Worm (Caenorhabditis elegans) whole organism, late embryonic: ENCODE data around the gene F59F5.7.

Experiments
- K09A11.1 ChIP-seq: sonication (generic microtip); optimal IDR thresholded peaks from 2 replicates; lab custom pipeline; 2017; ENCODE audit warnings: antibody characterized with exemption, mild to moderate bottlenecking, missing genetic modification characterization, missing compliant biosample characterization; ENCODE audit not compliant: insufficient read depth
- Y22D7AL.16 ChIP-seq: sonication (generic microtip); optimal IDR thresholded peaks from 2 replicates; lab custom pipeline; 2016; ENCODE audit warnings: missing genetic modification characterization, missing compliant biosample characterization
- ahr-1 ChIP-seq: sonication (generic microtip); optimal IDR thresholded peaks from 2 replicates; lab custom pipeline; 2016; ENCODE audit warnings: missing genetic modification characterization, missing compliant biosample characterization
- ceh-14 ChIP-seq: sonication (generic microtip); optimal IDR thresholded peaks from 2 replicates; lab custom pipeline; 2016; ENCODE audit warnings: missing genotype, missing genetic modification characterization, missing compliant biosample characterization
- ceh-22 ChIP-seq: sonication (generic microtip); optimal IDR thresholded peaks from 2 replicates; lab custom pipeline; 2017; ENCODE audit warnings: missing biosample characterization, missing genetic modification characterization
- ceh-24 ChIP-seq: sonication (generic microtip); optimal IDR thresholded peaks from 2 replicates; lab custom pipeline; 2016; ENCODE audit warnings: mild to moderate bottlenecking, missing genetic modification characterization, missing compliant biosample characterization
- ceh-30 ChIP-seq: fragments of 150-350 bp; optimal IDR thresholded peaks from 2 replicates; lab custom pipeline; 2014; ENCODE audit warnings: missing biosample characterization, missing genetic modification characterization
- ceh-31 ChIP-seq: sonication (generic microtip); optimal IDR thresholded peaks from 2 replicates; lab custom pipeline; 2016; ENCODE audit warnings: missing genetic modification characterization, missing compliant biosample characterization
- ceh-34 ChIP-seq: sonication (generic microtip); optimal IDR thresholded peaks from 2 replicates; lab custom pipeline; 2016; ENCODE audit warnings: mild to moderate bottlenecking, missing genetic modification characterization, missing compliant biosample characterization
- ceh-45 ChIP-seq: fragments of 200-800 bp; sonication (Bioruptor generic); IDR thresholded peaks from 2 replicates; pipeline ENCODE4 v1.3.6; 2022; ENCODE audit warnings: missing genetic modification reagents, missing genetic modification characterization, missing compliant biosample characterization
- ceh-6 ChIP-seq: fragments of 200-800 bp; sonication (Bioruptor generic); optimal IDR thresholded peaks from 2 replicates; lab custom pipeline; 2018; ENCODE audit warnings: mild to moderate bottlenecking, missing genetic modification characterization, missing compliant biosample characterization
- ceh-9 ChIP-seq: sonication (generic microtip); optimal IDR thresholded peaks from 2 replicates; lab custom pipeline; 2016; ENCODE audit warnings: mild to moderate bottlenecking, missing genetic modification characterization, inconsistent platforms, missing compliant biosample characterization
- che-1 ChIP-seq: sonication (generic microtip); optimal IDR thresholded peaks from 2 replicates; lab custom pipeline; 2016; ENCODE audit warnings: mild to moderate bottlenecking, missing genetic modification characterization, missing compliant biosample characterization
- dmd-4 ChIP-seq: sonication (generic microtip); optimal IDR thresholded peaks from 2 replicates; lab custom pipeline; 2016; ENCODE audit warnings: borderline replicate concordance, missing genetic modification characterization, missing compliant biosample characterization
- elt-2 ChIP-seq: sonication (generic microtip); optimal IDR thresholded peaks from 2 replicates; lab custom pipeline; 2016; ENCODE audit warnings: missing genetic modification reagents, missing genetic modification characterization, missing compliant biosample characterization
- ets-4 ChIP-seq: sonication (generic microtip); optimal IDR thresholded peaks from 2 replicates; lab custom pipeline; 2016; ENCODE audit warnings: missing genetic modification characterization, missing compliant biosample characterization
- fax-1 ChIP-seq: sonication (generic microtip); optimal IDR thresholded peaks from 2 replicates; lab custom pipeline; 2016; ENCODE audit warnings: missing genotype, missing genetic modification characterization, missing compliant biosample characterization
- fkh-6 ChIP-seq: sonication (generic microtip); optimal IDR thresholded peaks from 2 replicates; lab custom pipeline; 2016; ENCODE audit warnings: missing genetic modification characterization, missing compliant biosample characterization
- hlh-13 ChIP-seq: fragments of 200-800 bp; sonication (Bioruptor generic); optimal IDR thresholded peaks from 2 replicates; lab custom pipeline; 2018; ENCODE audit warnings: mild to moderate bottlenecking, missing genetic modification characterization, missing compliant biosample characterization
- hlh-15 ChIP-seq: sonication (generic microtip); optimal IDR thresholded peaks from 2 replicates; lab custom pipeline; 2016; ENCODE audit warnings: missing genetic modification characterization, missing compliant biosample characterization
- hlh-30 ChIP-seq: sonication (generic microtip); optimal IDR thresholded peaks from 2 replicates; lab custom pipeline; 2017; ENCODE audit warnings: antibody characterized with exemption, missing genetic modification characterization, missing compliant biosample characterization; ENCODE audit not compliant: insufficient read depth
- hlh-6 ChIP-seq: sonication (generic microtip); optimal IDR thresholded peaks from 2 replicates; lab custom pipeline; 2016; ENCODE audit warnings: missing genotype, missing genetic modification characterization, missing compliant biosample characterization
- hlh-8 ChIP-seq: sonication (generic microtip); optimal IDR thresholded peaks from 2 replicates; lab custom pipeline; 2016; ENCODE audit warnings: missing genotype, missing genetic modification characterization, missing compliant biosample characterization
- lim-6 ChIP-seq: sonication (generic microtip); optimal IDR thresholded peaks from 2 replicates; lab custom pipeline; 2016; ENCODE audit warnings: missing genetic modification characterization, missing compliant biosample characterization
- lin-11 ChIP-seq: fragments of 200-800 bp; sonication (Bioruptor generic); optimal IDR thresholded peaks from 2 replicates; lab custom pipeline; 2018; ENCODE audit warnings: mild to moderate bottlenecking, missing genetic modification characterization, missing compliant biosample characterization
- madf-2 ChIP-seq: sonication (generic microtip); optimal IDR thresholded peaks from 2 replicates; lab custom pipeline; 2017; ENCODE audit warnings: missing genetic modification characterization, missing compliant biosample characterization
- nhr-232 ChIP-seq: sonication (generic microtip); optimal IDR thresholded peaks from 2 replicates; lab custom pipeline; 2016; ENCODE audit warnings: missing genetic modification characterization, missing compliant biosample characterization
- odd-2 ChIP-seq: sonication (generic microtip); optimal IDR thresholded peaks from 2 replicates; lab custom pipeline; 2017; ENCODE audit warnings: antibody characterized with exemption, mild to moderate bottlenecking, missing genetic modification characterization, missing compliant biosample characterization
- pha-4 ChIP-seq: fragments of 150-350 bp; optimal IDR thresholded peaks from 2 replicates; lab custom pipeline; 2018; ENCODE audit warnings: missing biosample characterization, missing genetic modification reagents, missing genetic modification characterization
- pros-1 ChIP-seq: fragments of 150-350 bp; optimal IDR thresholded peaks from 2 replicates; lab custom pipeline; 2014; ENCODE audit warnings: missing biosample characterization, missing genetic modification reagents, missing genetic modification characterization
- rnt-1 ChIP-seq: sonication (generic microtip); optimal IDR thresholded peaks from 2 replicates; lab custom pipeline; 2016; ENCODE audit warnings: missing genetic modification characterization, missing compliant biosample characterization
- sox-4 ChIP-seq: sonication (generic microtip); optimal IDR thresholded peaks from 2 replicates; lab custom pipeline; 2017; ENCODE audit warnings: mild to moderate bottlenecking, missing genetic modification characterization, inconsistent platforms, missing compliant biosample characterization
- syd-9 ChIP-seq: sonication (generic microtip); optimal IDR thresholded peaks from 2 replicates; lab custom pipeline; 2016; ENCODE audit warnings: mild to moderate bottlenecking, missing genetic modification characterization, moderate library complexity, missing compliant biosample characterization
- unc-3 ChIP-seq, 2 experiments: fragments of 200-800 bp in 1 of 2; sonication (Bioruptor generic) in 1 of 2; sonication (generic microtip) in 1 of 2; conservative IDR thresholded peaks in 1 of 2; optimal IDR thresholded peaks in 1 of 2; 2 replicates each; pipeline versions ENCODE4 v1.3.6 to Lab custom; 2016 to 2022; ENCODE audit warnings: missing compliant biosample characterization in 2 of 2, missing genetic modification characterization in 2 of 2, missing genetic modification reagents in 1 of 2
- unc-55 ChIP-seq: sonication (generic microtip); optimal IDR thresholded peaks from 2 replicates; lab custom pipeline; 2017; ENCODE audit warnings: missing biosample characterization, missing genetic modification reagents, missing genetic modification characterization
- unc-86 ChIP-seq: sonication (generic microtip); optimal IDR thresholded peaks from 2 replicates; lab custom pipeline; 2016; ENCODE audit warnings: missing genetic modification characterization, missing compliant biosample characterization

Gene F59F5.7

ce11 chrX:10533447-10533846 lies 25.9 kb upstream of the F59F5.7 start, which contains the start of gene glo-3:
Gene glo-3, plus strand, starts transcription at chrX:10533699.
- no peak for TF ChIP-seq ceh-34 (tag; lab: Kevin White, UChicago)
- no peak for TF ChIP-seq hlh-15 (tag; lab: Kevin White, UChicago)
- TF ChIP-seq ceh-31 (tag; lab: Kevin White, UChicago): no peak
- TF ChIP-seq ceh-30 (tag; lab: Kevin White, UChicago): no peak
- no peak for TF ChIP-seq pha-4
- no peak for TF ChIP-seq ceh-9 (tag; lab: Kevin White, UChicago)
- no peak for TF ChIP-seq odd-2

ce11 chrX:10534625-10535244 lies 24.6 kb upstream of the F59F5.7 start:
- TF ChIP-seq ceh-30 (tag; lab: Kevin White, UChicago) (no peak), syd-9 (tag; lab: Kevin White, UChicago) (no peak), ceh-6 (GFP tag; lab: Kevin White, UChicago) (no peak), elt-2 (tag; lab: Kevin White, UChicago) (no peak), ceh-45 (GFP tag; lab: Robert Waterston, UW) (no peak), hlh-13 (GFP tag; lab: Kevin White, UChicago) (no peak), fax-1 (tag; lab: Kevin White, UChicago) (no peak), hlh-6 (tag; lab: Kevin White, UChicago) (no peak), unc-3 (GFP tag; conservative IDR thresholded peaks at IDR 0.05; lab: Robert Waterston, UW) (no peak), unc-3 (tag; optimal IDR thresholded peaks at IDR 0.05; lab: Kevin White, UChicago) (no peak), ceh-24 (no peak), rnt-1 (no peak)

ce11 chrX:10541789-10542188 lies 17.5 kb upstream of the F59F5.7 start:
- no peak for TF ChIP-seq syd-9 (tag; lab: Kevin White, UChicago)
- no peak for TF ChIP-seq ahr-1 (tag; lab: Kevin White, UChicago)
- no peak for TF ChIP-seq che-1 (tag; lab: Kevin White, UChicago)
- no peak for TF ChIP-seq ceh-22 (tag; lab: Kevin White, UChicago)
- no peak for TF ChIP-seq K09A11.1
- TF ChIP-seq lin-11 (tag; lab: Kevin White, UChicago): no peak
- no peak for TF ChIP-seq nhr-232
- TF ChIP-seq dmd-4 (tag; lab: Kevin White, UChicago): no peak
- TF ChIP-seq hlh-6 (tag; lab: Kevin White, UChicago): no peak
- TF ChIP-seq fkh-6 (tag; lab: Kevin White, UChicago): no peak
- no peak for TF ChIP-seq rnt-1
- no peak for TF ChIP-seq hlh-15 (tag; lab: Kevin White, UChicago)

ce11 chrX:10542313-10543048 lies 16.8 kb upstream of the F59F5.7 start, which contains the start of the genes F59F5.3 and F59F5.4:
Gene F59F5.3, minus strand, starts transcription at chrX:10542413.
Gene F59F5.4, plus strand, starts transcription at chrX:10542998.
- TF ChIP-seq unc-86 (tag; lab: Kevin White, UChicago): no peak
- no peak for TF ChIP-seq ets-4 (tag; lab: Kevin White, UChicago)
- TF ChIP-seq ceh-14 (tag; lab: Kevin White, UChicago): no peak
- TF ChIP-seq, all 69 proteins: peak for 0

- TF ChIP-seq sox-4 (tag; lab: Kevin White, UChicago) (no peak), ceh-31 (tag; lab: Kevin White, UChicago) (no peak), rnt-1 (no peak), pros-1 (tag; lab: Kevin White, UChicago) (no peak), hlh-30 (tag; lab: Kevin White, UChicago) (no peak), ahr-1 (tag; lab: Kevin White, UChicago) (no peak), madf-2 (tag; lab: Kevin White, UChicago) (no peak), hlh-8 (tag; lab: Kevin White, UChicago) (no peak), che-1 (tag; lab: Kevin White, UChicago) (no peak), Y22D7AL.16 (no peak), unc-55 (GFP tag; lab: Kevin White, UChicago) (no peak), ceh-22 (tag; lab: Kevin White, UChicago) (no peak), lim-6 (tag; lab: Kevin White, UChicago) (no peak), ceh-6 (GFP tag; lab: Kevin White, UChicago) (no peak)
These were observed 13.6 kb upstream of the F59F5.7 start, which contains the start of gene F59F5.5 for ce11 chrX:10545716-10546115. Gene F59F5.5, plus strand, starts transcription at chrX:10546016.
